Fruit fly (Drosophila melanogaster): ENCODE results near the gene Lamtor4.

Lamtor4 gene

DNA sequence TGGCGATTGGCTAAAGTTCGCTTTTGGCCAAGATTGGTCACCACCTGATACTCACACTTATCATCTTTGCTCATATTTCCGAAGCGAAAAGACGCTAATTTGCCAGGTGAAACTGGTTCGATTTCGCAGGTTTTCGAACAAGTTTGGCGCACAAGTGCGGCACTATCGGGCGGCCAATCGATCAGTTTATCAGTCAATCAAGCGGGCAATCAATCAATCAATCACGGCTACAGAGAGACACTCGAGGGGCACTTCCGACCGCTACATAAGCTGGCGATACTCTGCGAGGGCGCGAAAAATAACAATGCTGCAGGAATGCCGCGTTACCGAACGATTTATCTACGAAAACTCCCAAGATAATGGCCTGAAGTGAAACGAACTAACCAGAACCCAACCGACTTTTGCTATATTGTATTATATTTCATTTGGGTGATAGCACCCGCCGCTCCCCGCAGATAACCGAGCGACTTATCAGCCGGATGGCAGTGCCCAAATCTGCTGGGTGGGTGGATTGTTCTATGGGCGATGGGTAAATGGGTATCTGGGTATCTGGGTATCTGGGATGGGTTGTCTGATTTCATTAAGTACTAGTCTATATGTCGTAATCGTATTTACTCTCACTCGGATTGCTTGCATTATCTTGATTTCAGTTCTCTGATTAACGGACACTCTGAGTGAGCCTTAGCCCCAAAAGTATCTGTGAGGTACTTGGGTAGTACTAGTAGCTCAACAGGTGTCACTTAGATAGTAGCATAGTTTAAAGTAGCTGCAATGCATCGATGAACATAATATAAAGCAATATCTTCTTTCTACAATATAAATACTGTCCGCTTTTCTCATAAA is 32.5 kb downstream of the Lamtor4 start:
- TF ChIP-seq lola (GFP tag; optimal IDR thresholded peaks at IDR 0.05) (no peak), woc (GFP tag; optimal IDR thresholded peaks at IDR 0.05) (no peak), Dif (GFP tag; optimal IDR thresholded peaks at IDR 0.05; ENCODE audit: partially characterized antibody) (peak; percentile 5), pan (optimal IDR thresholded peaks at IDR 0.05) (no peak), Rel (GFP tag; optimal IDR thresholded peaks at IDR 0.05) (no peak), Rel (tag; optimal IDR thresholded peaks at IDR 0.05) (peak; percentile 44), Dfd (GFP tag; optimal IDR thresholded peaks at IDR 0.05) (no peak), h (GFP tag; optimal IDR thresholded peaks at IDR 0.05) (peak; percentile 38)

DNA sequence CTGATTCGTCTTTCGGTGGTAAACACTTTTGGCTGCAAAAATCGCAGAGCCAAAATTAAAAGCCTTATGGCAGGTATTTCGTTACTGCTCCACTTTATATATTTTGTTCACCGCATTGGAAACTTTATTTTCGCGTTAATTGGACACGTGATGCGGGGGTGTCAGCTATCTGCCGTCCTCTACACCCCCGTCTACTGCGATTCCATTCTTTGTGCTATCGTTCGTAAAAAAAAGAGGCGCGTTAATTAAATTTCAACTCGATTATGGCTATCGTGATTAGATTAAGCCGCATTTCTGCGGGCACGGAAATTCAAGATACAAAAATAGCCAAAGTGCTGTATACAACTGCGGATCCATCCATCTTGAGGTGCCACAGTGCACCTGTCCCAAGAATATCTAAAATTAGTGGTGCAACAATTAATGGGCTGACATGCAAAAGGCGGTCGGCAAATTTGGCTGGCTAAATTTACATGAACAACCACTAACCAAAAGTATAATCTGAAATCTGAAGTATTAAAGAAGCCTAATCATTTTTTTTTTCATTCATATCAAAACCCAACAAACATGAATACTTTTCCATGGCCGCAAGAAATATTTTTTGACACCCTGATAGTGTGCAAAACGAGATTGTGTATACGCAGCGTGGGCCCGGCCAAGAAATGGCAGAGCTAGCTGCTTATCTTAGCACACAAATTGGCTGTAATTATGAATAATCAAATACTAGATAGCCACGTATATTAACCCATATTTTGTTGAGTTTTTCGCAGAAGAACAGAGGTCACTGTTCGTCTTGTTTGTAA is 33.5 kb downstream of the Lamtor4 start:
- TF ChIP-seq GATAd (GFP tag; optimal IDR thresholded peaks at IDR 0.05) (no peak), rgr (GFP tag; optimal IDR thresholded peaks at IDR 0.05) (peak; percentile 20), psq (GFP tag; optimal IDR thresholded peaks at IDR 0.05) (peak; percentile 9), Vsx2 (GFP tag; optimal IDR thresholded peaks at IDR 0.05; ENCODE audit: partially characterized antibody) (peak; percentile 70), woc (GFP tag; optimal IDR thresholded peaks at IDR 0.05) (no peak), Rel (GFP tag; optimal IDR thresholded peaks at IDR 0.05) (no peak), Rel (tag; optimal IDR thresholded peaks at IDR 0.05) (peak; percentile 23), h (GFP tag; optimal IDR thresholded peaks at IDR 0.05) (peak; percentile 27), N (GFP tag; optimal IDR thresholded peaks at IDR 0.05) (no peak)

DNA sequence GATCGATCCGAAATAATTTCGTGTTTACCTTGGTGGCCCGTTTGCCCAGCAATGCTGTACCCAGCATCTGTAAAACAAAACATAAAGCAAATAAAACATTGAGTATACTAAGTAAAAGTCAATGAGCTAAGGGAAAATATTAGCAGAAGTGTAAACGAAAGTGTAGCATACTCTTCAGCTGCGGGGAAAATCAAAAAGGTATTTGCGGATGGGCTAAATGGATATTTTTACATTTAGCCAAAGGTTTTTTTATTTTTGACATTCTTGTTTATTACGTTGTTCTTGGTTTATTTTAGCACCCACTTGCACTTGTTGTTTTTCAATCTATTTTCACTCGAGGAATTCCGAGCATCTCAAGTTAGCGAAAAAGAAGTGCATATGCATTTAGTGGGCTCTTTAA is 34.2 kb downstream of the Lamtor4 start:
- TF ChIP-seq usp (GFP tag; optimal IDR thresholded peaks at IDR 0.05) (no peak), Hnf4 (GFP tag; optimal IDR thresholded peaks at IDR 0.05) (no peak), Myc (optimal IDR thresholded peaks at IDR 0.05) (peak; percentile 60), dsf (GFP tag; optimal IDR thresholded peaks at IDR 0.05; ENCODE audit: borderline replicate concordance) (no peak), tai (GFP tag; optimal IDR thresholded peaks at IDR 0.05) (peak; percentile 36)

DNA sequence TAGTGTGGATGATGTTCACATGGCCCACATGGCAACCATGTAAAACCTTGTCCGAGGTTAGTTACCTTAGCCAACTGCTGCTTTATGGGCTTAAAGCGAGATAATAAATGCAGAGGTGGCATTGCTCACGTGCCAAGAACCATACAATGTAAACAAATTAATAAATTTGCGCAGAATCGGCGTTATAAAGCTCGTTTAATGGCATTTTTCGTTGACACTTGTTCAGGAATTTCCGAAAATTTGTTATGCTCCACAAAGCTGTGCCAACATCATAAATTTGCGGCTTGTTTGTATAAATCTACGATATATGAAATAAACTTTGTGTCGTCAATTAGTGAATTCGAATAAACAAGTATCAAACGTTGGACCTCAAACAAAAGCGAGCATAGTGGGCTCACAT is 35.1 kb downstream of the Lamtor4 start:
- no peak for TF ChIP-seq sage (GFP tag; optimal IDR thresholded peaks at IDR 0.05)
- TF ChIP-seq Dif (GFP tag; optimal IDR thresholded peaks at IDR 0.05; ENCODE audit: partially characterized antibody), result no peak
- no peak for TF ChIP-seq CG32264 (GFP tag; optimal IDR thresholded peaks at IDR 0.05)
- TF ChIP-seq dmrt93B (GFP tag; optimal IDR thresholded peaks at IDR 0.05), result no peak

DNA sequence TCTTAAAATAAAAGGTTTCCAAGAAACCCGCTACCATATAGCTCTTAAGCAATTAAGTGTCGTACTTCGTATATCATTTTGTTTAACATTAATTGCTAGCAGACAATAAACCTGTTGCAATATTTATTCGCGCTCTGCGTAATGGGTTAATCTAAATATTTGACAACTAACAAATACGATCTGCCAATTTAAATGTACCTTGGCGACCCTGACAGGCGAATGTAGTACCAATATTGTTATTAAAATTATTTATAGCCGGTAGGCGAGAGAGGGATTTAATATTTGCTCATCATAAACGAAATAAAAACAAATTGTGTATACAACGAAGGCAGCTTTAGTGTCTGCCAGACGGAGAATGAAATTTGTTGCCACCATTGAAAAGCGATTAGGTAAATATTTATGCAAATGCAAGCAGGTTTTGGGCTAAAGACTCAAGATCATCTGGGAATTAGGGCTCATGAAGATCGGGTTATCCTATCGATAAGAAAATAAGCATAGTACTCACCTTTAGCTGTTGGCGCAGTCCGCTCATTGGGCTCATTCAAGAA is 36.1 kb downstream of the Lamtor4 start:
- TF ChIP-seq tai (GFP tag; optimal IDR thresholded peaks at IDR 0.05) (peak; percentile 10), CrebA (GFP tag; optimal IDR thresholded peaks at IDR 0.05; ENCODE audit: borderline replicate concordance) (no peak), jim (GFP tag; optimal IDR thresholded peaks at IDR 0.05) (no peak)

DNA sequence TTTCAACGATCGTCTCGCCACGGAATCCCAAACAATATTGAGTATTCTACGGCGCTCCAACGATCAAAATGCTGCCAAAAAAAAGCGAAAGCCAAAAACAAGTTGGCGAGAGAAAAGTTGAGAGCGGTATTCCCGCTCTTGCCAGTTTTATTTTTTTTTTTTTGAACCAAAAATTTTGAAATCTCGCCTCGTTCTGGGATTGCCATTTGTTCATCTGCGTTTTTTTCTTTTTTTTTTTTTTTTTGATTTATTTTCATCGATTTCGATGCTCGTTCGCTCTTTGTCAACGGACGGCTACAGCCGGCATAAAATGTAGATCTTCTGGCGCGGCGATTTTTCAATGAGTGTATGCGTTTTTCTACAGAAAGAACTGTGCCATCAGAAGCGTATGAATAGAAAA is 36.9 kb downstream of the Lamtor4 start:
- TF ChIP-seq Mio (GFP tag; optimal IDR thresholded peaks at IDR 0.05), result no peak
- TF ChIP-seq foxo (GFP tag; optimal IDR thresholded peaks at IDR 0.05), result no peak
- TF ChIP-seq HLH106 (tag; optimal IDR thresholded peaks at IDR 0.05), result no peak
- TF ChIP-seq usp (GFP tag; optimal IDR thresholded peaks at IDR 0.05), result no peak
- no peak for TF ChIP-seq CG9705 (GFP tag; optimal IDR thresholded peaks at IDR 0.05)
- TF ChIP-seq Dif (GFP tag; optimal IDR thresholded peaks at IDR 0.05; ENCODE audit: partially characterized antibody), result no peak
- TF ChIP-seq Jra (GFP tag; optimal IDR thresholded peaks at IDR 0.05), result no peak
- no peak for TF ChIP-seq tai (GFP tag; optimal IDR thresholded peaks at IDR 0.05)
- TF ChIP-seq OdsH (GFP tag; optimal IDR thresholded peaks at IDR 0.05), result no peak
- TF ChIP-seq fru (GFP tag; optimal IDR thresholded peaks at IDR 0.05), result no peak

Data from whole organism, wandering third instar larva.